Fruit fly (Drosophila melanogaster) whole organism, embryonic: ENCODE results near the gene Sec24CD.

Experiments used
- Antp ChIP-seq: fragments of 200-800 bp; sonication (Bioruptor generic); optimal IDR thresholded peaks from 3 replicates; lab custom pipeline; 2016; ENCODE audit warnings: missing biosample characterization, missing genetic modification characterization
- B-H2 ChIP-seq: fragments of 200-800 bp; sonication (Bioruptor generic); optimal IDR thresholded peaks from 2 replicates; lab custom pipeline; 2018; ENCODE audit warnings: missing biosample characterization, mild to moderate bottlenecking, missing genetic modification characterization
- CG10267 ChIP-seq: fragments of 200-800 bp; sonication (Bioruptor generic); optimal IDR thresholded peaks from 2 replicates; lab custom pipeline; 2018; ENCODE audit warnings: missing biosample characterization, mild to moderate bottlenecking, missing genetic modification characterization, moderate library complexity
- CG11247 ChIP-seq: fragments of 200-800 bp; sonication (Bioruptor generic); IDR thresholded peaks from 2 replicates; pipeline ENCODE4 v1.3.6; 2022; ENCODE audit warnings: missing biosample characterization, missing genetic modification characterization
- CG11456 ChIP-seq: fragments of 200-800 bp; sonication (Bioruptor generic); IDR thresholded peaks from 3 replicates; pipeline ENCODE4 v1.3.6; 2022; ENCODE audit warnings: missing biosample characterization, missing genetic modification characterization
- CG12155 ChIP-seq: fragments of 200-800 bp; sonication (Bioruptor generic); optimal IDR thresholded peaks from 3 replicates; lab custom pipeline; 2016; ENCODE audit warnings: missing biosample characterization, missing genetic modification characterization
- CG13894 ChIP-seq: fragments of 200-800 bp; sonication (Bioruptor generic); optimal IDR thresholded peaks from 3 replicates; lab custom pipeline; 2018; ENCODE audit warnings: missing biosample characterization, mild to moderate bottlenecking, missing genetic modification characterization, moderate library complexity
- CG15601 ChIP-seq: fragments of 200-800 bp; sonication (Bioruptor generic); optimal IDR thresholded peaks from 3 replicates; lab custom pipeline; 2019; ENCODE audit warnings: missing biosample characterization, mild to moderate bottlenecking, missing genetic modification characterization, moderate library complexity
- CG1602 ChIP-seq: fragments of 200-800 bp; sonication (Bioruptor generic); optimal IDR thresholded peaks from 3 replicates; lab custom pipeline; 2016; ENCODE audit warnings: missing biosample characterization, missing genetic modification characterization
- CG1792 ChIP-seq: fragments of 200-800 bp; sonication (Bioruptor generic); optimal IDR thresholded peaks from 2 replicates; lab custom pipeline; 2016; ENCODE audit warnings: missing biosample characterization, missing genetic modification characterization
- CG18599 ChIP-seq: fragments of 200-800 bp; sonication (Bioruptor generic); optimal IDR thresholded peaks from 3 replicates; lab custom pipeline; 2017; ENCODE audit warnings: missing biosample characterization, missing genetic modification characterization, mild to moderate bottlenecking, moderate library complexity, missing genetic modification reagents
- CG18619 ChIP-seq: fragments of 200-800 bp; sonication (Bioruptor generic); optimal IDR thresholded peaks from 3 replicates; lab custom pipeline; 2017; ENCODE audit warnings: missing biosample characterization, mild to moderate bottlenecking, missing genetic modification characterization
- CG2116 ChIP-seq: fragments of 200-800 bp; sonication (Bioruptor generic); optimal IDR thresholded peaks from 3 replicates; lab custom pipeline; 2018; ENCODE audit warnings: missing biosample characterization, mild to moderate bottlenecking, missing genetic modification characterization
- CG2712 ChIP-seq: fragments of 200-800 bp; optimal IDR thresholded peaks from 3 replicates; lab custom pipeline; 2019; ENCODE audit warnings: missing biosample characterization, mild to moderate bottlenecking, missing genetic modification characterization, moderate library complexity
- CG3163 ChIP-seq: fragments of 200-800 bp; sonication (Bioruptor generic); optimal IDR thresholded peaks from 3 replicates; lab custom pipeline; 2016; ENCODE audit warnings: missing biosample characterization, missing genetic modification characterization
- CG34376 ChIP-seq: fragments of 200-800 bp; sonication (Bioruptor generic); optimal IDR thresholded peaks from 2 replicates; lab custom pipeline; 2018; ENCODE audit warnings: missing biosample characterization, mild to moderate bottlenecking, missing genetic modification characterization
- CG4404 ChIP-seq: fragments of 200-800 bp; sonication (Bioruptor generic); IDR thresholded peaks from 2 replicates; pipeline ENCODE4 v1.3.6; 2022; ENCODE audit warnings: missing biosample characterization, missing genetic modification characterization
- CG4617 ChIP-seq: fragments of 200-800 bp; sonication (Bioruptor generic); optimal IDR thresholded peaks from 3 replicates; lab custom pipeline; 2016; ENCODE audit warnings: missing biosample characterization, missing genetic modification characterization, borderline replicate concordance
- CG4730 ChIP-seq: fragments of 200-800 bp; sonication (Bioruptor generic); IDR thresholded peaks from 2 replicates; pipeline ENCODE4 v1.3.6; 2022; ENCODE audit warnings: missing biosample characterization, missing genetic modification characterization
- CoRest ChIP-seq: fragments of 200-800 bp; sonication (Bioruptor generic); optimal IDR thresholded peaks from 3 replicates; lab custom pipeline; 2018; ENCODE audit warnings: missing biosample characterization, mild to moderate bottlenecking, missing genetic modification characterization, moderate library complexity
- Dfd ChIP-seq, 2 experiments: fragments of >200 bp; optimal IDR thresholded peaks; 2 replicates each; lab custom pipeline; 2017; ENCODE audit warnings: missing biosample characterization in 2 of 2, missing genetic modification characterization in 2 of 2
- Dp ChIP-seq: fragments of 200-800 bp; sonication (Bioruptor generic); optimal IDR thresholded peaks from 2 replicates; lab custom pipeline; 2018; ENCODE audit warnings: missing biosample characterization, mild to moderate bottlenecking, missing genetic modification characterization, moderate library complexity
- ERR ChIP-seq: fragments of 200-800 bp; sonication (Bioruptor generic); optimal IDR thresholded peaks from 2 replicates; lab custom pipeline; 2016; ENCODE audit warnings: missing biosample characterization, missing genetic modification characterization
- H15 ChIP-seq: fragments of 200-800 bp; sonication (Bioruptor generic); IDR thresholded peaks from 3 replicates; pipeline ENCODE4 v1.3.6; 2022; ENCODE audit warnings: missing biosample characterization, missing genetic modification characterization
- HLH54F ChIP-seq: fragments of 200-800 bp; sonication (Bioruptor generic); optimal IDR thresholded peaks from 3 replicates; lab custom pipeline; 2016; ENCODE audit warnings: missing biosample characterization, missing genetic modification characterization
- Hr39 ChIP-seq: fragments of >200 bp; optimal IDR thresholded peaks from 2 replicates; lab custom pipeline; 2017
- Jarid2 ChIP-seq: fragments of 200-800 bp; sonication (Bioruptor generic); optimal IDR thresholded peaks from 3 replicates; lab custom pipeline; 2017; ENCODE audit warnings: mild to moderate bottlenecking, missing biosample characterization, missing genetic modification reagents, missing genetic modification characterization
- NC2α ChIP-seq: fragments of 200-800 bp; sonication (Bioruptor generic); optimal IDR thresholded peaks from 2 replicates; lab custom pipeline; 2016; ENCODE audit warnings: missing biosample characterization, missing genetic modification characterization
- NK7.1 ChIP-seq: fragments of 200-800 bp; sonication (Bioruptor generic); optimal IDR thresholded peaks from 3 replicates; lab custom pipeline; 2016; ENCODE audit warnings: missing biosample characterization, missing genetic modification characterization
- Spps ChIP-seq: fragments of 200-800 bp; sonication (Bioruptor generic); optimal IDR thresholded peaks from 2 replicates; lab custom pipeline; 2018; ENCODE audit warnings: missing biosample characterization, mild to moderate bottlenecking, missing genetic modification characterization
- bab2 ChIP-seq: fragments of 200-800 bp; sonication (Bioruptor generic); optimal IDR thresholded peaks from 2 replicates; lab custom pipeline; 2016; ENCODE audit warnings: missing biosample characterization, missing genetic modification characterization
- croc ChIP-seq: fragments of 200-800 bp; sonication (Bioruptor generic); conservative IDR thresholded peaks from 3 replicates; pipeline ENCODE4 v1.3.6; 2022; ENCODE audit warnings: missing biosample characterization, missing genetic modification characterization
- fd96Cb ChIP-seq: fragments of 200-800 bp; sonication (Bioruptor generic); optimal IDR thresholded peaks from 2 replicates; lab custom pipeline; 2018; ENCODE audit warnings: missing biosample characterization, mild to moderate bottlenecking, missing genetic modification characterization, moderate library complexity
- gfzf ChIP-seq: fragments of 200-800 bp; sonication (Bioruptor generic); optimal IDR thresholded peaks from 2 replicates; lab custom pipeline; 2016; ENCODE audit warnings: missing biosample characterization, mild to moderate bottlenecking, missing genetic modification characterization, moderate library complexity
- grau ChIP-seq: fragments of 200-800 bp; optimal IDR thresholded peaks from 3 replicates; lab custom pipeline; 2019; ENCODE audit warnings: missing biosample characterization, mild to moderate bottlenecking, missing genetic modification characterization, moderate library complexity
- insv ChIP-seq, 2 experiments: fragments of 200-800 bp; sonication (Bioruptor generic); optimal IDR thresholded peaks; 3 replicates each; lab custom pipeline; 2016 to 2018; ENCODE audit warnings: missing biosample characterization in 2 of 2, missing genetic modification characterization in 2 of 2
- jumu ChIP-seq: fragments of 200-800 bp; sonication (Bioruptor generic); optimal IDR thresholded peaks from 3 replicates; lab custom pipeline; 2016; ENCODE audit warnings: missing biosample characterization, missing genetic modification characterization
- knrl ChIP-seq: fragments of 200-800 bp; sonication (Bioruptor generic); IDR thresholded peaks from 3 replicates; pipeline ENCODE4 v1.3.6; 2022; ENCODE audit warnings: missing biosample characterization, missing genetic modification characterization; ENCODE audit not compliant: partially characterized antibody
- lbe ChIP-seq: fragments of 200-800 bp; sonication (Bioruptor generic); optimal IDR thresholded peaks from 2 replicates; lab custom pipeline; 2016; ENCODE audit warnings: missing biosample characterization, mild to moderate bottlenecking, missing genetic modification characterization
- lilli ChIP-seq: fragments of 200-800 bp; sonication (Bioruptor generic); optimal IDR thresholded peaks from 3 replicates; lab custom pipeline; 2016; ENCODE audit warnings: missing biosample characterization, missing genetic modification characterization
- lov ChIP-seq, 2 experiments: fragments of 200-800 bp in 1 of 2; fragments of >200 bp in 1 of 2; sonication (Bioruptor generic) in 1 of 2; IDR thresholded peaks in 1 of 2; optimal IDR thresholded peaks in 1 of 2; 2 replicates in 1 of 2; 3 replicates in 1 of 2; pipeline versions ENCODE4 v1.3.6 to Lab custom; 2017 to 2022; ENCODE audit warnings: missing biosample characterization in 1 of 2, missing genetic modification characterization in 1 of 2
- mirr ChIP-seq: fragments of 200-800 bp; sonication (Bioruptor generic); optimal IDR thresholded peaks from 3 replicates; lab custom pipeline; 2018; ENCODE audit warnings: missing biosample characterization, mild to moderate bottlenecking, missing genetic modification characterization
- prd ChIP-seq, 3 experiments: fragments of >200 bp in 2 of 3; fragments of 200-800 bp in 1 of 3; sonication (Bioruptor generic) in 1 of 3; optimal IDR thresholded peaks in 2 of 3; IDR thresholded peaks in 1 of 3; 2 replicates in 2 of 3; 3 replicates in 1 of 3; pipeline versions ENCODE4 v1.3.6 to Lab custom; 2017 to 2022; ENCODE audit warnings: missing biosample characterization in 1 of 3, missing genetic modification characterization in 1 of 3
- pum ChIP-seq: fragments of 200-800 bp; sonication (Bioruptor generic); optimal IDR thresholded peaks from 2 replicates; lab custom pipeline; 2016; ENCODE audit warnings: missing biosample characterization, missing genetic modification characterization
- row ChIP-seq: fragments of 200-800 bp; sonication (Bioruptor generic); IDR thresholded peaks from 3 replicates; pipeline ENCODE4 v1.3.6; 2022; ENCODE audit warnings: missing biosample characterization, missing genetic modification characterization
- shn ChIP-seq: fragments of 200-800 bp; sonication (Bioruptor generic); optimal IDR thresholded peaks from 3 replicates; lab custom pipeline; 2016; ENCODE audit warnings: missing biosample characterization, missing genetic modification characterization
- sob ChIP-seq: fragments of 200-800 bp; sonication (Bioruptor generic); IDR thresholded peaks from 2 replicates; pipeline ENCODE4 v1.3.6; 2022; ENCODE audit warnings: missing biosample characterization, missing genetic modification characterization
- sr ChIP-seq: fragments of 200-800 bp; sonication (Bioruptor generic); IDR thresholded peaks from 3 replicates; pipeline ENCODE4 v1.3.6; 2022; ENCODE audit warnings: missing biosample characterization, missing genetic modification characterization
- stwl ChIP-seq: fragments of 200-800 bp; sonication (Bioruptor generic); optimal IDR thresholded peaks from 3 replicates; lab custom pipeline; 2018; ENCODE audit warnings: missing biosample characterization, mild to moderate bottlenecking, missing genetic modification characterization, moderate library complexity
- vvl ChIP-seq: fragments of 200-800 bp; sonication (Bioruptor generic); IDR thresholded peaks from 2 replicates; pipeline ENCODE4 v1.3.6; 2022; ENCODE audit warnings: missing biosample characterization, missing genetic modification characterization

Gene Sec24CD

DNA sequence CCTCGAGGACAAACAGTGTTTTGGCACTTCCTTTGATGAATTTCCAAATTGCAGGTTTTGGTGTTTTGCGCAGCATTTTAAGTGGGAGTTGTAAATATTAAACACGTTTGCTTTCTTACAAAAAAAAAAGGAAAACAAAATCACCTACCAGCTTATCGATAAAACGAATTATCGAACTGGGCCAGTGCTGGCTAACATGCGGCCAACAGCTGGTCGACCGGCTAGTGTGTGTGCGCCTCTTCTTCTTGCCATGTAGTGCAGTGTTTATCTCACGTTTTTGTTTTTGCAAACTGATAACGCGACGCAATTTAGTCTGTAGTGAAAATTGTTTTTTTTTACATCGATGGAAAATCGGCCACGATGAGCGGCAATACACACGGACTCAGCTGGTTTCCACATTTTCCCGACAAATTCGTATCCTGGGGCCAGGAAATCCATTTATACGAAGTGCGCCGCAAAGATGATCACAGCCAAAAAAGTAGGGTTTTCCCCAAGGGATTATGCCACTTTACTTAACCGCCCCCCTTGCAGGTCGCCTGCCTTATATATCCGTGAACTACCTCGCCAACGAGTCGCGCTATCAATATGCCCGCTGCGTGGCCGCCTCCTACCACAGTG, 19.5 kb downstream of the Sec24CD start, which contains the start of the genes CG15386, CG42371 and mio (continued):
- TF ChIP-seq lov (optimal IDR thresholded peaks at IDR 0.05; lab: Kevin White, UChicago) (no peak), lov (GFP tag; IDR thresholded peaks at IDR 0.05; lab: Robert Waterston, UW) (no peak), Spps (tag; lab: Kevin White, UChicago) (no peak), knrl (GFP tag; lab: Robert Waterston, UW) (no peak), CG18599 (GFP tag; lab: Kevin White, UChicago) (peak; percentile 0), bab2 (GFP tag; lab: Kevin White, UChicago) (no peak), vvl (GFP tag; lab: Robert Waterston, UW) (no peak), CG11456 (GFP tag; lab: Robert Waterston, UW) (no peak), sob (GFP tag; lab: Robert Waterston, UW) (peak; percentile 39; the same call in 1 of the 2 replicates), CG4404 (no peak), CG11247 (no peak), Jarid2 (GFP tag; lab: Kevin White, UChicago) (no peak), grau (tag; lab: Kevin White, UChicago) (peak; percentile 17), shn (GFP tag; lab: Kevin White, UChicago) (no peak), croc (GFP tag; lab: Robert Waterston, UW) (no peak), CG12155 (GFP tag; lab: Kevin White, UChicago) (peak; percentile 10), NC2α (GFP tag; lab: Kevin White, UChicago) (no peak), CG4730 (GFP tag; lab: Robert Waterston, UW) (no peak), Dfd (GFP tag; optimal IDR thresholded peaks at IDR 0.05; lab: Kevin White, UChicago) (no peak), HLH54F (no peak), CG4617 (GFP tag; lab: Kevin White, UChicago) (peak; percentile 73), row (peak; percentile 14; the same call in 1 of the 3 replicates), prd (optimal IDR thresholded peaks at IDR 0.05; lab: Kevin White, UChicago) (no peak), prd (GFP tag; IDR thresholded peaks at IDR 0.05; lab: Robert Waterston, UW) (0 out of 3 replicates have a peak, but pooled peaks have one; percentile 29), stwl (tag; lab: Kevin White, UChicago) (peak; percentile 80), ERR (GFP tag; lab: Kevin White, UChicago) (no peak), CG10267 (tag; lab: Kevin White, UChicago) (peak; percentile 93), lilli (GFP tag; lab: Kevin White, UChicago) (no peak), CG3163 (GFP tag; lab: Kevin White, UChicago) (no peak), CG13894 (tag; lab: Kevin White, UChicago) (no peak), fd96Cb (tag; lab: Kevin White, UChicago) (no peak), jumu (GFP tag; lab: Kevin White, UChicago) (no peak), insv (GFP tag; optimal IDR thresholded peaks at IDR 0.05; lab: Kevin White, UChicago) (peak in 1 of 2 experiments; percentile 50), B-H2 (GFP tag; lab: Kevin White, UChicago) (peak; percentile 50), CoRest (tag; lab: Kevin White, UChicago) (peak; percentile 9), pum (GFP tag; lab: Kevin White, UChicago) (no peak), CG2712 (peak; percentile 2), sr (GFP tag; lab: Robert Waterston, UW) (no peak), CG15601 (no peak), CG1792 (GFP tag; lab: Kevin White, UChicago) (no peak), gfzf (peak; percentile 41), Antp (GFP tag; lab: Kevin White, UChicago) (peak; percentile 35), H15 (GFP tag; lab: Robert Waterston, UW) (no peak), CG18619 (GFP tag; lab: Kevin White, UChicago) (no peak), Hr39 (no peak), CG1602 (GFP tag; lab: Kevin White, UChicago) (no peak), NK7.1 (no peak), CG34376 (peak; percentile 68), lbe (GFP tag; lab: Kevin White, UChicago) (peak; percentile 22), CG2116 (GFP tag; lab: Kevin White, UChicago) (peak; percentile 47), mirr (GFP tag; lab: Kevin White, UChicago) (peak; percentile 47), Dp (GFP tag; lab: Kevin White, UChicago) (peak; percentile 24)
